Fruit fly (Drosophila melanogaster) whole organism, prepupa: ENCODE results near the gene Taf11.

Experiments used
- CG10631 ChIP-seq: fragments of 200-800 bp; sonication (Bioruptor generic); optimal IDR thresholded peaks from 2 replicates; lab custom pipeline; 2016; ENCODE audit warnings: missing biosample characterization, missing genetic modification characterization
- CG11902 ChIP-seq: fragments of 200-800 bp; sonication (Bioruptor generic); optimal IDR thresholded peaks from 3 replicates; lab custom pipeline; 2016; ENCODE audit warnings: missing biosample characterization, missing genetic modification characterization
- CG16779 ChIP-seq: fragments of 200-800 bp; sonication (Bioruptor generic); optimal IDR thresholded peaks from 3 replicates; lab custom pipeline; 2017; ENCODE audit warnings: missing biosample characterization, mild to moderate bottlenecking, missing genetic modification characterization
- CG3032 ChIP-seq: fragments of 200-800 bp; optimal IDR thresholded peaks from 2 replicates; lab custom pipeline; 2019; ENCODE audit warnings: missing biosample characterization, mild to moderate bottlenecking, missing genetic modification characterization, moderate library complexity
- CG8119 ChIP-seq: fragments of 200-800 bp; sonication (Bioruptor generic); IDR thresholded peaks from 3 replicates; pipeline ENCODE4 v1.3.6; 2022; ENCODE audit warnings: missing biosample characterization, missing genetic modification characterization
- Ets21C ChIP-seq: fragments of 200-800 bp; sonication (Bioruptor generic); optimal IDR thresholded peaks from 3 replicates; lab custom pipeline; 2016; ENCODE audit warnings: missing biosample characterization, missing genetic modification characterization
- Hr4 ChIP-seq: fragments of 200-800 bp; sonication (Bioruptor generic); optimal IDR thresholded peaks from 3 replicates; lab custom pipeline; 2016; ENCODE audit warnings: missing biosample characterization, missing genetic modification characterization
- Met ChIP-seq: fragments of 200-800 bp; sonication (Bioruptor generic); optimal IDR thresholded peaks from 3 replicates; lab custom pipeline; 2016; ENCODE audit warnings: missing biosample characterization, missing genetic modification characterization
- cyc ChIP-seq: fragments of 200-800 bp; sonication (Bioruptor generic); optimal IDR thresholded peaks from 3 replicates; lab custom pipeline; 2016; ENCODE audit warnings: missing biosample characterization, missing genetic modification characterization
- dsx ChIP-seq: fragments of 200-800 bp; optimal IDR thresholded peaks from 3 replicates; lab custom pipeline; 2019; ENCODE audit warnings: missing biosample characterization, mild to moderate bottlenecking, missing genetic modification characterization, moderate library complexity; ENCODE audit not compliant: poor library complexity, severe bottlenecking
- fd59A ChIP-seq: fragments of 200-800 bp; sonication (Bioruptor generic); optimal IDR thresholded peaks from 2 replicates; lab custom pipeline; 2017; ENCODE audit warnings: missing biosample characterization, mild to moderate bottlenecking, missing genetic modification characterization, missing genetic modification reagents
- fkh ChIP-seq: fragments of 200-800 bp; sonication (Bioruptor generic); optimal IDR thresholded peaks from 3 replicates; lab custom pipeline; 2017; ENCODE audit warnings: missing biosample characterization, mild to moderate bottlenecking, missing genetic modification characterization, moderate library complexity
- ss ChIP-seq, 2 experiments: fragments of 200-800 bp; sonication (Bioruptor generic); optimal IDR thresholded peaks; 2 replicates in 1 of 2; 3 replicates in 1 of 2; lab custom pipeline; 2017 to 2018; ENCODE audit warnings: mild to moderate bottlenecking in 2 of 2, missing biosample characterization in 2 of 2, missing genetic modification characterization in 2 of 2, moderate library complexity in 1 of 2
- vri ChIP-seq: fragments of 200-800 bp; sonication (Bioruptor generic); optimal IDR thresholded peaks from 3 replicates; lab custom pipeline; 2016; ENCODE audit warnings: missing biosample characterization, mild to moderate bottlenecking, missing genetic modification characterization

dm6 chr2L:9739685-9740084 is 23.4 kb downstream of the Taf11 start:
- no peak for TF ChIP-seq CG16779 (tag; lab: Kevin White, UChicago)
- no peak for TF ChIP-seq Ets21C (GFP tag; lab: Kevin White, UChicago)
- TF ChIP-seq vri (GFP tag; lab: Kevin White, UChicago), result no peak
- no peak for TF ChIP-seq CG10631
- TF ChIP-seq cyc, result no peak
- TF ChIP-seq Hr4 (GFP tag; lab: Kevin White, UChicago), result no peak
- no peak for TF ChIP-seq ss (GFP tag; optimal IDR thresholded peaks at IDR 0.05; lab: Kevin White, UChicago)
- no peak for TF ChIP-seq CG8119 (GFP tag; lab: Robert Waterston, UW)
- no peak for TF ChIP-seq fkh (GFP tag; lab: Kevin White, UChicago)
- TF ChIP-seq Met, result no peak
- TF ChIP-seq CG3032 (tag; lab: Kevin White, UChicago), result no peak
- no peak for TF ChIP-seq dsx (GFP tag; lab: Kevin White, UChicago)
- no peak for TF ChIP-seq CG11902
- TF ChIP-seq fd59A (GFP tag; lab: Kevin White, UChicago), result no peak
